Worm (Caenorhabditis elegans) whole organism, young adult: ENCODE measurements around the gene spig-1.

ENCODE experiments used
- B0336.3 ChIP-seq: fragments of 200-800 bp; sonication (Bioruptor generic); IDR thresholded peaks from 2 replicates; pipeline ENCODE4 v1.3.6; 2022; ENCODE audit warnings: missing genetic modification characterization, missing compliant biosample characterization
- ceh-27 ChIP-seq: fragments of 200-800 bp; sonication (Bioruptor generic); optimal IDR thresholded peaks from 2 replicates; lab custom pipeline; 2018; ENCODE audit warnings: mild to moderate bottlenecking, missing genetic modification characterization, moderate library complexity, missing compliant biosample characterization
- him-1 ChIP-seq: sonication (generic microtip); optimal IDR thresholded peaks from 2 replicates; lab custom pipeline; 2016; ENCODE audit warnings: missing genotype, missing genetic modification reagents, missing genetic modification characterization, missing compliant biosample characterization
- rec-8 ChIP-seq, 2 experiments: sonication (generic microtip); optimal IDR thresholded peaks; 2 replicates each; lab custom pipeline; 2016; ENCODE audit warnings: mild to moderate bottlenecking in 2 of 2, missing genetic modification characterization in 2 of 2, missing genetic modification reagents in 2 of 2, missing genotype in 2 of 2, missing biosample characterization in 1 of 2, missing compliant biosample characterization in 1 of 2, moderate library complexity in 1 of 2
- snpc-1.3 ChIP-seq: sonication (generic microtip); optimal IDR thresholded peaks from 2 replicates; lab custom pipeline; 2017; ENCODE audit warnings: missing genetic modification characterization, mild to moderate bottlenecking, missing compliant biosample characterization, antibody characterized with exemption, moderate library complexity, missing genotype, missing genetic modification reagents; ENCODE audit not compliant: insufficient read depth

DNA sequence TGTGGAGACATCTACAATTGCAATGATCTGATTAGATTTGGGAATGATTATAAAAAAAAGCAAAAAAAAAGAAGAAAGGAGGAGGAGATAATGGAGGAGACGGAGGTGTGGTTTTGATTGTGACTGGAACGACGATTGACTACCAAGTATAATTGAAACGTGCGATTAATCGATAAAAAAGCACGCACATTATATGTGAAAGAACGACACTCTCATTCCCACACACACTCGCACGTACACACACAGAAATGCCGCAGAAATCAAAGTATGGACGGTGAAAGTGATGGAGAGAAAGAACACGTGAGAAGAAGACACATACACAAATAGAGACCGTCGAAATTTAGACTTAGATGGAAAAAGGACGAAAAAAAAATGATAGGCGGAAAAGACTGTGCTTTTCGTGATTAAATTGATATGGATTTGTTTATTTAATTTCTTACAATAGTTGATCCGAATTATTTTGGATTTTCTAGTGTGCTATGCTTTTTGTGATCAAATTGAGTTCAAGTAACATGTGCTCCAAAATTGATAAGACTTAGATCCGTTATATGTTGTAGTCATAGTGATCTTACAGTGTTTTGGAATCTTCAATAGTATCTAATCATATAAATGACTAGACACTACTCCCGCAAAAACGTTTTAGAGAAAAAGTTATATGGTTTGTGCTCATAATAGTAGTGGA lies 42.3 kb downstream of the spig-1 start, which contains the start of gene nhr-135:
- TF ChIP-seq B0336.3 (GFP tag; lab: Robert Waterston, UW) (0 out of 2 replicates have a peak, but pooled peaks have one; percentile 38), ceh-27 (GFP tag; lab: Kevin White, UChicago) (no peak), him-1 (tag; lab: Kevin White, UChicago) (no peak), rec-8 (tag; optimal IDR thresholded peaks at IDR 0.05; lab: Kevin White, UChicago) (no peak), snpc-1.3 (no peak)
